Worm (Caenorhabditis elegans) whole organism, late embryonic: Measurements from ENCODE around the gene T20G5.9.

Source experiments
- hlh-15 ChIP-seq: sonication (generic microtip); optimal IDR thresholded peaks from 2 replicates; lab custom pipeline; 2016; ENCODE audit warnings: missing genetic modification characterization, missing compliant biosample characterization
- lin-11 ChIP-seq: fragments of 200-800 bp; sonication (Bioruptor generic); optimal IDR thresholded peaks from 2 replicates; lab custom pipeline; 2018; ENCODE audit warnings: mild to moderate bottlenecking, missing genetic modification characterization, missing compliant biosample characterization
- nfya-1 ChIP-seq: sonication (generic microtip); optimal IDR thresholded peaks from 2 replicates; lab custom pipeline; 2017; ENCODE audit warnings: missing genetic modification characterization, mild to moderate bottlenecking, missing compliant biosample characterization, antibody characterized with exemption, moderate library complexity
- nhr-11 ChIP-seq: fragments of 150-350 bp; optimal IDR thresholded peaks from 2 replicates; lab custom pipeline; 2014; ENCODE audit warnings: missing biosample characterization, missing genetic modification characterization
- pha-2 ChIP-seq: sonication (generic microtip); optimal IDR thresholded peaks from 2 replicates; lab custom pipeline; 2017; ENCODE audit warnings: mild to moderate bottlenecking, missing genetic modification characterization, missing compliant biosample characterization
- pha-4 ChIP-seq: fragments of 150-350 bp; optimal IDR thresholded peaks from 2 replicates; lab custom pipeline; 2018; ENCODE audit warnings: missing biosample characterization, missing genetic modification reagents, missing genetic modification characterization

DNA sequence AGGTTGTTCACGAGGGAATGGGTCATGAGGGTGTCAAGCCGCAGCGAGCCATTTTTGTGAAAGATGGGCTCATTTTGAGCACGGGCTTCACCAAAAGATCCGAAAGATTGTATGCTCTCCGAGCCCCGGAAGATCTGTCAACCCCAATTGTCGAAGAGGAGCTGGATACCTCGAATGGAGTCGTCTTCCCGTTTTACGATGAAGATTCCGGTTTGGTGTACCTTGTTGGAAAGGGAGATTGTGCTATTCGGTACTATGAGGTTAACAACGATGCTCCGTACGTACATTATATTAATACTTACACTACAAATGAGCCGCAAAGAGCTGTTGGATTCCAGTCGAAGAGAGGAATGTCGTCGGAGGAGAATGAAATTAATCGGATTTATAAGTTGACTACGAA lies 41.5 kb downstream of the T20G5.9 start:
- TF ChIP-seq nfya-1 (no peak), hlh-15 (tag; lab: Kevin White, UChicago) (no peak), pha-2 (tag; lab: Kevin White, UChicago) (no peak), lin-11 (tag; lab: Kevin White, UChicago) (no peak), pha-4 (tag; lab: Kevin White, UChicago) (no peak), nhr-11 (tag; lab: Kevin White, UChicago) (no peak)
